Fruit fly (Drosophila melanogaster): Measurements from ENCODE around the gene CG15537.

The CG15537 gene

DNA sequence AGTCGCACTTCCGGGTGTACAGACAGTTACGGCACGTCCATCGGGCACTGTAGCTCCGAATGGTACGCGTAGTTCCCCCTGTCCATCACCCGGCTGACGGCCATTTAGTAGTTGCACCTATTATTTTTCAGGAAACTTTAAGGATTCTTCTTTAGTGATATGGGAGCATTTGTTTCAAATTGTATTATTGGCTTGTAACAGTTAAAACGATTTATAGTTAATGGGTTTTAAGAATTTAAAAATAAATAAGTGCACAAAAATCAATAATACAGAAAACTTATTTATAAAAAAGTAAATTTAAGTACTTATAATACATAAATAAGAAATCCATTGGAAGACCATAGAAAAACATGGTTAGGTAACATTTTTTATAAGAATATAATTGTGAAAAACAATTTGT lies 20.5 kb downstream of the CG15537 start, which contains the start of the genes CG2217 and CG42740:
Gene CG2217, minus strand, starts transcription at position 101 of the 400 bp plus-strand sequence.
Gene CG42740, minus strand, starts transcription at position 101 of the 400 bp plus-strand sequence.
- no peak for TF ChIP-seq CG6163 (GFP tag; IDR thresholded peaks at IDR 0.05)
- TF ChIP-seq CG10631 (GFP tag; optimal IDR thresholded peaks at IDR 0.05) = no peak
- TF ChIP-seq spab (GFP tag; optimal IDR thresholded peaks at IDR 0.05) = no peak
- TF ChIP-seq achi (GFP tag; optimal IDR thresholded peaks at IDR 0.05) = no peak
- TF ChIP-seq OdsH (GFP tag; optimal IDR thresholded peaks at IDR 0.05) = no peak
- TF ChIP-seq Eip93F (GFP tag; optimal IDR thresholded peaks at IDR 0.05) = no peak

dm6 chr3R:30419216-30419615 lies 24.2 kb downstream of the CG15537 start:
- no peak for TF ChIP-seq CG6276 (GFP tag; optimal IDR thresholded peaks at IDR 0.05)
- no peak for TF ChIP-seq CG31627 (GFP tag; optimal IDR thresholded peaks at IDR 0.05)
- peak; percentile 83 for TF ChIP-seq svp (GFP tag)
- no peak for TF ChIP-seq fd85E (GFP tag; optimal IDR thresholded peaks at IDR 0.05)
- TF ChIP-seq Eip75B (GFP tag; optimal IDR thresholded peaks at IDR 0.05) = no peak

DNA sequence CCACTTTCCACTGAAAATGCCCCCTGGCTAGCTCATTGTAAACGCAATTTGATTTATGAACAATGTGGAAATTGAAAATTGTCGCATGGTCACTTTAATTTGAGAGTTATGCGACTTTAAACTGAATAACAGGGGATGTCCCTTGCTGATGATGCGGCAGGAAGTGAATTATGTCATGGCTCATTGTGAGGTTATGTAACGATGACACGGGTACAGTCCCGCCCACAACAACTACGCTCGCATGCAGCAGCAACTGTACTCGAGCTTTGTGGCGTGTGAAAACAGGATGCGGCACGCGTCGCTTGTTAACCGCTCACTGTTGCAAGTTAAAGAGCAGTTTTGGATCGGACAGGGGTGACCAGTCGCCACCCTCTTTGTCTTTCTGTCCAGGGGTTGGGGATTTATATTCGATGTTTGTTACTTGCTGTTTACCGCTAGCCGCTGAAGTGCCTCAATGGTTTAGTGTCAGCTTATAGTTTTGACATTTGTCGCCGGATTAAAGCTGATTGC lies 26.6 kb downstream of the CG15537 start:
- TF ChIP-seq CG9139 (GFP tag; optimal IDR thresholded peaks at IDR 0.05) (no peak), CG8119 (GFP tag; IDR thresholded peaks at IDR 0.05) (no peak), eg (GFP tag; IDR thresholded peaks at IDR 0.05) (no peak), Gug (GFP tag; IDR thresholded peaks at IDR 0.05) (no peak), CG6854 (GFP tag; optimal IDR thresholded peaks at IDR 0.05) (no peak), CG4318 (GFP tag; optimal IDR thresholded peaks at IDR 0.05) (no peak), ss (GFP tag; optimal IDR thresholded peaks at IDR 0.05) (no peak), spab (GFP tag; optimal IDR thresholded peaks at IDR 0.05) (no peak), Eip93F (GFP tag; optimal IDR thresholded peaks at IDR 0.05) (no peak), OdsH (GFP tag; optimal IDR thresholded peaks at IDR 0.05) (no peak), CG31627 (GFP tag; optimal IDR thresholded peaks at IDR 0.05) (no peak), CG11762 (GFP tag; optimal IDR thresholded peaks at IDR 0.05; ENCODE audit: insufficient read depth) (no peak)

DNA sequence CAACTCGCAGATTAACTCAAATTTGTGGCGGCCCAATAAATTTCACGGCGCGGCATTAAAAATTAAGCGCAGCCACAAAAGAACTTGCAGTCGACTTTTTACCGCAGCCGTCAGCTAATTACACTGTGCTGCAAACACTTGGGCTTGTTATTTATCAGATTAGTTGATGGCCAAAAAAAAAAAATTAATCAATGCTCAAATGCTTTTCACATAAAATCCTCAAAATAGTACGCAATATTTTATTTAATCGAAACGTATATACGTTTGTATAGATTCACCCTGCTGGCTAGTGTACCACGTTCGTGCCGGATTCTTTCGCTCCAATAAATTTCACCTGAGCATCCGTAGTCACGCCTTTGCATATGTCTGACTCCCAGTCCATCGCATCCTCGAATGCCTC lies 29.6 kb downstream of the CG15537 start:
- TF ChIP-seq Smox (GFP tag; optimal IDR thresholded peaks at IDR 0.05) (peak; percentile 49), CG6276 (GFP tag; optimal IDR thresholded peaks at IDR 0.05) (no peak), CG10669 (GFP tag; optimal IDR thresholded peaks at IDR 0.05) (peak; percentile 50), Sox15 (GFP tag; optimal IDR thresholded peaks at IDR 0.05) (peak; percentile 43), Gug (GFP tag; IDR thresholded peaks at IDR 0.05) (no peak), svp (GFP tag) (peak; percentile 80), ss (GFP tag; optimal IDR thresholded peaks at IDR 0.05) (peak in 1 of 2 experiments; percentile 27), CG11902 (GFP tag; optimal IDR thresholded peaks at IDR 0.05) (peak; percentile 35), Ets96B (tag; optimal IDR thresholded peaks at IDR 0.05) (peak; percentile 40), OdsH (GFP tag; optimal IDR thresholded peaks at IDR 0.05) (peak; percentile 52), CG6808 (GFP tag; optimal IDR thresholded peaks at IDR 0.05) (peak; percentile 35), salr (GFP tag; optimal IDR thresholded peaks at IDR 0.05) (no peak), Hr38 (GFP tag; optimal IDR thresholded peaks at IDR 0.05) (no peak), Hr4 (GFP tag; optimal IDR thresholded peaks at IDR 0.05) (peak; percentile 30), lz (GFP tag; optimal IDR thresholded peaks at IDR 0.05) (peak; percentile 54), vri (GFP tag; optimal IDR thresholded peaks at IDR 0.05) (peak; percentile 33), net (GFP tag; optimal IDR thresholded peaks at IDR 0.05) (no peak), CG10631 (GFP tag; optimal IDR thresholded peaks at IDR 0.05) (peak; percentile 22), CG1621 (tag; optimal IDR thresholded peaks at IDR 0.05) (peak; percentile 6), CG9139 (GFP tag; optimal IDR thresholded peaks at IDR 0.05) (no peak), achi (GFP tag; optimal IDR thresholded peaks at IDR 0.05) (peak; percentile 49), Eip93F (GFP tag; optimal IDR thresholded peaks at IDR 0.05) (no peak), CG32006 (GFP tag; optimal IDR thresholded peaks at IDR 0.05) (no peak), cyc (GFP tag; optimal IDR thresholded peaks at IDR 0.05) (peak; percentile 70), dac (GFP tag; optimal IDR thresholded peaks at IDR 0.05) (no peak), esn (GFP tag; optimal IDR thresholded peaks at IDR 0.05) (peak; percentile 70), Blimp-1 (GFP tag; optimal IDR thresholded peaks at IDR 0.05) (no peak), CG6792 (GFP tag; optimal IDR thresholded peaks at IDR 0.05) (peak; percentile 66), CG8319 (GFP tag; optimal IDR thresholded peaks at IDR 0.05) (peak; percentile 20), CG16779 (tag; optimal IDR thresholded peaks at IDR 0.05) (no peak), CG3032 (tag; optimal IDR thresholded peaks at IDR 0.05) (no peak), CG11294 (GFP tag; IDR thresholded peaks at IDR 0.05) (no peak), CG8632 (GFP tag; optimal IDR thresholded peaks at IDR 0.05) (peak; percentile 30), CG7368 (GFP tag; optimal IDR thresholded peaks at IDR 0.05) (peak; percentile 40), CG11762 (GFP tag; optimal IDR thresholded peaks at IDR 0.05; ENCODE audit: insufficient read depth) (peak; percentile 14), CG31627 (GFP tag; optimal IDR thresholded peaks at IDR 0.05) (peak; percentile 71)

All from whole organism, prepupa.